Worm (Caenorhabditis elegans) whole organism, L4 larva: ENCODE data around the gene unc-96.

Source experiments
- F10B5.3 ChIP-seq: sonication (generic microtip); optimal IDR thresholded peaks from 2 replicates; lab custom pipeline; 2016; ENCODE audit warnings: mild to moderate bottlenecking, missing genetic modification characterization, missing compliant biosample characterization
- F26F4.8 ChIP-seq: fragments of 200-800 bp; sonication (Bioruptor generic); conservative IDR thresholded peaks from 2 replicates; pipeline ENCODE4 v1.3.6; 2022; ENCODE audit warnings: missing genetic modification characterization, missing compliant biosample characterization
- R02D3.7 ChIP-seq: fragments of 150-350 bp; sonication (generic microtip); optimal IDR thresholded peaks from 3 replicates; lab custom pipeline; 2014; ENCODE audit warnings: missing biosample characterization, missing genetic modification characterization
- T20F7.1 ChIP-seq: fragments of 200-800 bp; sonication (Bioruptor generic); optimal IDR thresholded peaks from 2 replicates; lab custom pipeline; 2018; ENCODE audit warnings: mild to moderate bottlenecking, missing genetic modification characterization, missing compliant biosample characterization
- Y48G9A.11 ChIP-seq: fragments of 200-800 bp; sonication (Bioruptor generic); IDR thresholded peaks from 2 replicates; pipeline ENCODE4 v1.3.6; 2022; ENCODE audit warnings: missing genetic modification reagents, missing genetic modification characterization, missing compliant biosample characterization
- Y75B8A.6 ChIP-seq: fragments of 200-800 bp; sonication (Bioruptor generic); IDR thresholded peaks from 2 replicates; pipeline ENCODE4 v1.3.6; 2022; ENCODE audit warnings: missing genetic modification reagents, missing genetic modification characterization, missing compliant biosample characterization
- ZK546.5 ChIP-seq, 2 experiments: sonication (generic microtip); optimal IDR thresholded peaks; 2 replicates each; lab custom pipeline; 2017; ENCODE audit warnings: missing biosample characterization in 2 of 2, missing genetic modification characterization in 2 of 2
- aha-1 ChIP-seq: fragments of 150-350 bp; peaks from one replicate; lab custom pipeline; 2014; ENCODE audit warnings: missing biosample characterization, missing genetic modification characterization
- ama-1 ChIP-seq: fragments of 150-350 bp; optimal IDR thresholded peaks from 2 replicates; lab custom pipeline; 2014; ENCODE audit warnings: inconsistent platforms, mixed read lengths
- ceh-20 ChIP-seq: fragments of 200-800 bp; sonication (Bioruptor generic); IDR thresholded peaks from 2 replicates; pipeline ENCODE4 v1.3.6; 2022; ENCODE audit warnings: missing genetic modification reagents, missing genetic modification characterization, missing compliant biosample characterization
- ctbp-1 ChIP-seq: fragments of 200-800 bp; sonication (Bioruptor generic); IDR thresholded peaks from 2 replicates; pipeline ENCODE4 v1.3.6; 2022; ENCODE audit warnings: missing genetic modification reagents, missing genetic modification characterization, missing compliant biosample characterization
- daf-12 ChIP-seq: fragments of 150-350 bp; optimal IDR thresholded peaks from 2 replicates; lab custom pipeline; 2014; ENCODE audit warnings: missing biosample characterization, missing genetic modification reagents, missing genetic modification characterization
- dmd-6 ChIP-seq: fragments of 200-800 bp; sonication (Bioruptor generic); IDR thresholded peaks from 2 replicates; pipeline ENCODE4 v1.3.6; 2022; ENCODE audit warnings: missing genetic modification reagents, missing genetic modification characterization, missing compliant biosample characterization
- dmd-9 ChIP-seq: fragments of 200-800 bp; sonication (Bioruptor generic); IDR thresholded peaks from 2 replicates; pipeline ENCODE4 v1.3.6; 2022; ENCODE audit warnings: missing genetic modification reagents, missing genetic modification characterization, missing compliant biosample characterization
- dve-1 ChIP-seq: sonication (generic microtip); optimal IDR thresholded peaks from 2 replicates; lab custom pipeline; 2017; ENCODE audit warnings: antibody characterized with exemption, mild to moderate bottlenecking, missing genetic modification characterization, missing compliant biosample characterization; ENCODE audit not compliant: insufficient read depth
- fos-1 ChIP-seq: fragments of 150-350 bp; optimal IDR thresholded peaks from 2 replicates; lab custom pipeline; 2014; ENCODE audit warnings: missing biosample characterization, missing genetic modification characterization
- hif-1 ChIP-seq, 2 experiments: sonication (generic microtip); optimal IDR thresholded peaks; 2 replicates each; lab custom pipeline; 2016 to 2017; ENCODE audit warnings: missing compliant biosample characterization in 2 of 2, missing genetic modification characterization in 2 of 2, missing genetic modification reagents in 2 of 2, missing genotype in 2 of 2, mild to moderate bottlenecking in 1 of 2
- lin-1 ChIP-seq: fragments of 200-800 bp; sonication (Bioruptor generic); IDR thresholded peaks from 2 replicates; pipeline ENCODE4 v1.3.6; 2022; ENCODE audit warnings: missing genetic modification reagents, missing genetic modification characterization, missing compliant biosample characterization
- lin-13 ChIP-seq: fragments of 150-350 bp; optimal IDR thresholded peaks from 2 replicates; lab custom pipeline; 2014; ENCODE audit warnings: missing biosample characterization, missing genetic modification reagents, missing genetic modification characterization
- lin-29 ChIP-seq: fragments of 200-800 bp; sonication (Bioruptor generic); IDR thresholded peaks from 2 replicates; pipeline ENCODE4 v1.3.6; 2022; ENCODE audit warnings: missing genetic modification reagents, missing genetic modification characterization, missing compliant biosample characterization
- lir-3 ChIP-seq: sonication (generic microtip); optimal IDR thresholded peaks from 2 replicates; lab custom pipeline; 2016; ENCODE audit warnings: mild to moderate bottlenecking, missing genetic modification characterization, missing compliant biosample characterization
- lsy-2 ChIP-seq, 2 experiments: fragments of 150-350 bp in 1 of 2; sonication (generic microtip) in 1 of 2; optimal IDR thresholded peaks; 2 replicates each; lab custom pipeline; 2014 to 2017; ENCODE audit warnings: missing biosample characterization in 2 of 2, missing genetic modification characterization in 2 of 2
- madf-9 ChIP-seq: fragments of 200-800 bp; sonication (Bioruptor generic); conservative IDR thresholded peaks from 2 replicates; pipeline ENCODE4 v1.3.6; 2022; ENCODE audit warnings: missing genetic modification reagents, missing genetic modification characterization, missing compliant biosample characterization
- mxl-2 ChIP-seq: fragments of 200-800 bp; sonication (Bioruptor generic); conservative IDR thresholded peaks from 2 replicates; pipeline ENCODE4 v1.3.6; 2022; ENCODE audit warnings: missing genetic modification reagents, missing genetic modification characterization, missing compliant biosample characterization
- mxl-3 ChIP-seq: fragments of 200-800 bp; sonication (Bioruptor generic); optimal IDR thresholded peaks from 2 replicates; lab custom pipeline; 2018; ENCODE audit warnings: mild to moderate bottlenecking, missing genetic modification characterization, missing compliant biosample characterization
- nhr-10 ChIP-seq: fragments of 150-350 bp; optimal IDR thresholded peaks from 2 replicates; lab custom pipeline; 2014; ENCODE audit warnings: missing biosample characterization, missing genetic modification characterization
- nhr-102 ChIP-seq: sonication (generic microtip); optimal IDR thresholded peaks from 2 replicates; lab custom pipeline; 2016; ENCODE audit warnings: mild to moderate bottlenecking, missing genetic modification characterization, moderate library complexity, missing compliant biosample characterization
- nhr-42 ChIP-seq: fragments of 200-800 bp; sonication (Bioruptor generic); IDR thresholded peaks from 2 replicates; pipeline ENCODE4 v1.3.6; 2022; ENCODE audit warnings: missing genetic modification characterization, missing compliant biosample characterization
- nhr-6 ChIP-seq: fragments of 150-350 bp; optimal IDR thresholded peaks from 2 replicates; lab custom pipeline; 2014; ENCODE audit warnings: missing biosample characterization, missing genetic modification characterization
- nhr-76 ChIP-seq: fragments of 150-350 bp; optimal IDR thresholded peaks from 2 replicates; lab custom pipeline; 2014; ENCODE audit warnings: missing biosample characterization, missing genetic modification characterization
- nhr-77 ChIP-seq: fragments of 150-350 bp; optimal IDR thresholded peaks from 2 replicates; lab custom pipeline; 2014; ENCODE audit warnings: missing biosample characterization, missing genetic modification characterization
- php-3 ChIP-seq: fragments of 200-800 bp; sonication (Bioruptor generic); IDR thresholded peaks from 2 replicates; pipeline ENCODE4 v1.3.6; 2022; ENCODE audit warnings: missing genetic modification reagents, missing genetic modification characterization, missing compliant biosample characterization
- set-16 ChIP-seq: fragments of 200-800 bp; sonication (Bioruptor generic); IDR thresholded peaks from 2 replicates; pipeline ENCODE4 v1.3.6; 2022; ENCODE audit warnings: missing genetic modification reagents, missing genetic modification characterization, missing compliant biosample characterization
- spr-1 ChIP-seq: sonication (generic microtip); optimal IDR thresholded peaks from 2 replicates; lab custom pipeline; 2016; ENCODE audit warnings: mild to moderate bottlenecking, missing genetic modification characterization, missing compliant biosample characterization
- spr-3 ChIP-seq: fragments of 200-800 bp; sonication (Bioruptor generic); optimal IDR thresholded peaks from 2 replicates; lab custom pipeline; 2018; ENCODE audit warnings: mild to moderate bottlenecking, missing genetic modification characterization, missing compliant biosample characterization
- unc-62 ChIP-seq, 3 experiments: fragments of 150-350 bp in 1 of 3; sonication (generic microtip); optimal IDR thresholded peaks in 2 of 3; peaks in 1 of 3; 1 replicate in 1 of 3; 2 replicates in 2 of 3; lab custom pipeline; 2014 to 2017; ENCODE audit warnings: missing biosample characterization in 3 of 3, missing genetic modification characterization in 3 of 3, missing genetic modification reagents in 3 of 3, missing genotype in 1 of 3
- zfp-3 ChIP-seq: fragments of 200-800 bp; sonication (Bioruptor generic); conservative IDR thresholded peaks from 2 replicates; pipeline ENCODE4 v1.3.6; 2022; ENCODE audit warnings: missing genetic modification reagents, missing genetic modification characterization, missing compliant biosample characterization

The unc-96 gene

ce11 chrX:617730-618129 lies 3.4 kb downstream of the unc-96 start:
- TF ChIP-seq mxl-2 (GFP tag; lab: Robert Waterston, UW) (no peak), unc-62 (GFP tag; optimal IDR thresholded peaks at IDR 0.05 in 1 of 2; lab: Kevin White, UChicago) (peak in 1 of 2 experiments; percentile 9), unc-62 (tag; optimal IDR thresholded peaks at IDR 0.05; lab: Kevin White, UChicago) (no peak)

ce11 chrX:612783-613182 lies 8.3 kb downstream of the unc-96 start:
- TF ChIP-seq T20F7.1: no peak
- TF ChIP-seq spr-3 (GFP tag; lab: Kevin White, UChicago): no peak
- TF ChIP-seq ZK546.5 (tag; optimal IDR thresholded peaks at IDR 0.05; lab: Kevin White, UChicago): no peak
- TF ChIP-seq nhr-77 (tag; lab: Kevin White, UChicago): no peak
- no peak for TF ChIP-seq nhr-6 (tag; lab: Kevin White, UChicago)
- TF ChIP-seq Y75B8A.6 (GFP tag; lab: Robert Waterston, UW): no peak
- TF ChIP-seq F26F4.8 (GFP tag; lab: Robert Waterston, UW): no peak
- TF ChIP-seq lir-3 (tag; lab: Kevin White, UChicago): no peak
- no peak for TF ChIP-seq R02D3.7
- TF ChIP-seq php-3 (GFP tag; lab: Robert Waterston, UW): no peak
- TF ChIP-seq mxl-3 (GFP tag; lab: Kevin White, UChicago): no peak
- no peak for TF ChIP-seq zfp-3 (GFP tag; lab: Robert Waterston, UW)
- TF ChIP-seq lin-13: no peak

ce11 chrX:609553-609952 lies 11.5 kb downstream of the unc-96 start:
- TF ChIP-seq ama-1 (lab: Kevin White, UChicago) (no peak), aha-1 (peak; percentile 92)

- TF ChIP-seq nhr-10: no peak
- TF ChIP-seq daf-12 (tag; lab: Kevin White, UChicago): no peak
Observed at ce11 chrX:608392-608791, 12.7 kb downstream of the unc-96 start, which contains the start of gene F13C5.5. F13C5.5 (minus strand) TSS chrX:608492.

- no peak for TF ChIP-seq spr-1
- TF ChIP-seq F10B5.3 (tag; lab: Kevin White, UChicago): no peak
- no peak for TF ChIP-seq nhr-102
- no peak for TF ChIP-seq dve-1 (tag; lab: Kevin White, UChicago)
- no peak for TF ChIP-seq lin-1 (GFP tag; lab: Robert Waterston, UW)
- TF ChIP-seq lin-29 (GFP tag; lab: Robert Waterston, UW): no peak
- no peak for TF ChIP-seq lsy-2 (tag; optimal IDR thresholded peaks at IDR 0.05; lab: Kevin White, UChicago)
- TF ChIP-seq set-16: no peak
- TF ChIP-seq dmd-9 (GFP tag; lab: Robert Waterston, UW): no peak
- no peak for TF ChIP-seq ceh-20 (GFP tag; lab: Robert Waterston, UW)
- no peak for TF ChIP-seq nhr-76
- TF ChIP-seq fos-1 (tag; lab: Kevin White, UChicago): no peak
- no peak for TF ChIP-seq hif-1 (tag; optimal IDR thresholded peaks at IDR 0.05; lab: Kevin White, UChicago)
- TF ChIP-seq ctbp-1 (GFP tag; lab: Robert Waterston, UW): no peak
- TF ChIP-seq madf-9 (GFP tag; lab: Robert Waterston, UW): no peak
- no peak for TF ChIP-seq Y48G9A.11
- no peak for TF ChIP-seq mxl-2 (GFP tag; lab: Robert Waterston, UW)
- no peak for TF ChIP-seq dmd-6
- no peak for TF ChIP-seq nhr-42 (GFP tag; lab: Robert Waterston, UW)
- no peak for TF ChIP-seq php-3 (GFP tag; lab: Robert Waterston, UW)
Observed at ce11 chrX:601860-602259, 19.2 kb downstream of the unc-96 start, which contains the start of gene F13C5.1. F13C5.1 (plus strand) TSS chrX:602160.
